Fruit fly (Drosophila melanogaster) whole organism, pupa: ENCODE results near the gene GATAd.

Source experiments
- CG10348 ChIP-seq: fragments of 200-800 bp; sonication (Bioruptor generic); IDR thresholded peaks from 2 replicates; pipeline ENCODE4 v1.3.6; 2022; ENCODE audit warnings: missing biosample characterization, missing genetic modification characterization
- CG12605 ChIP-seq: fragments of 200-800 bp; sonication (Bioruptor generic); IDR thresholded peaks from 2 replicates; pipeline ENCODE4 v1.3.6; 2022; ENCODE audit warnings: missing biosample characterization, missing genetic modification characterization
- CG13204 ChIP-seq: fragments of 200-800 bp; sonication (Bioruptor generic); optimal IDR thresholded peaks from 2 replicates; lab custom pipeline; 2018; ENCODE audit warnings: missing biosample characterization, mild to moderate bottlenecking, missing genetic modification characterization, moderate library complexity
- CG14655 ChIP-seq: fragments of 200-800 bp; sonication (Bioruptor generic); optimal IDR thresholded peaks from 3 replicates; lab custom pipeline; 2017; ENCODE audit warnings: mild to moderate bottlenecking, missing biosample characterization, missing genetic modification reagents, missing genetic modification characterization
- CG15710 ChIP-seq: fragments of 200-800 bp; sonication (Bioruptor generic); optimal IDR thresholded peaks from 2 replicates; lab custom pipeline; 2018; ENCODE audit warnings: missing biosample characterization, mild to moderate bottlenecking, missing genetic modification characterization, moderate library complexity
- CG17806 ChIP-seq: fragments of 200-800 bp; sonication (Bioruptor generic); optimal IDR thresholded peaks from 2 replicates; lab custom pipeline; 2018; ENCODE audit warnings: missing biosample characterization, mild to moderate bottlenecking, missing genetic modification characterization, moderate library complexity
- CG32121 ChIP-seq: fragments of 200-800 bp; sonication (Bioruptor generic); IDR thresholded peaks from 2 replicates; pipeline ENCODE4 v1.3.6; 2022; ENCODE audit warnings: missing biosample characterization, missing genetic modification characterization
- CG34367 ChIP-seq: fragments of 200-800 bp; sonication (Bioruptor generic); optimal IDR thresholded peaks from 2 replicates; lab custom pipeline; 2018; ENCODE audit warnings: missing biosample characterization, mild to moderate bottlenecking, missing genetic modification characterization
- CG4496 ChIP-seq: fragments of 200-800 bp; sonication (Bioruptor generic); IDR thresholded peaks from 3 replicates; pipeline ENCODE4 v1.3.6; 2022; ENCODE audit warnings: missing biosample characterization, missing genetic modification characterization
- CG8159 ChIP-seq: fragments of 200-800 bp; sonication (Bioruptor generic); optimal IDR thresholded peaks from 3 replicates; lab custom pipeline; 2018; ENCODE audit warnings: missing biosample characterization, mild to moderate bottlenecking, missing genetic modification characterization, moderate library complexity
- CG8301 ChIP-seq: fragments of 200-800 bp; sonication (Bioruptor generic); optimal IDR thresholded peaks from 2 replicates; lab custom pipeline; 2018; ENCODE audit warnings: missing biosample characterization, mild to moderate bottlenecking, missing genetic modification characterization
- CG9948 ChIP-seq: fragments of 200-800 bp; sonication (Bioruptor generic); optimal IDR thresholded peaks from 2 replicates; lab custom pipeline; 2018; ENCODE audit warnings: missing biosample characterization, mild to moderate bottlenecking, missing genetic modification characterization, moderate library complexity
- D1 ChIP-seq: fragments of 200-800 bp; sonication (Bioruptor generic); optimal IDR thresholded peaks from 2 replicates; lab custom pipeline; 2018; ENCODE audit warnings: missing biosample characterization, mild to moderate bottlenecking, missing genetic modification characterization, moderate library complexity
- EcR ChIP-seq: fragments of 200-800 bp; sonication (Bioruptor generic); optimal IDR thresholded peaks from 3 replicates; lab custom pipeline; 2019; ENCODE audit warnings: missing biosample characterization, missing genetic modification characterization, mild to moderate bottlenecking, moderate library complexity, missing genetic modification reagents
- Ets98B ChIP-seq: fragments of 200-800 bp; sonication (Bioruptor generic); IDR thresholded peaks from 2 replicates; pipeline ENCODE4 v1.3.6; 2022; ENCODE audit warnings: missing biosample characterization, missing genetic modification characterization
- Pif1A ChIP-seq: fragments of 200-800 bp; sonication (Bioruptor generic); optimal IDR thresholded peaks from 3 replicates; lab custom pipeline; 2016; ENCODE audit warnings: missing biosample characterization, missing genetic modification characterization
- Pif1B ChIP-seq: fragments of 200-800 bp; sonication (Bioruptor generic); optimal IDR thresholded peaks from 3 replicates; lab custom pipeline; 2016; ENCODE audit warnings: missing biosample characterization, missing genetic modification characterization
- Snoo ChIP-seq: fragments of 200-800 bp; sonication (Bioruptor generic); optimal IDR thresholded peaks from 3 replicates; lab custom pipeline; 2017; ENCODE audit warnings: missing biosample characterization, mild to moderate bottlenecking, missing genetic modification characterization, inconsistent platforms
- fd96Ca ChIP-seq: fragments of 200-800 bp; sonication (Bioruptor generic); IDR thresholded peaks from 3 replicates; pipeline ENCODE4 v1.3.6; 2022; ENCODE audit warnings: missing biosample characterization, missing genetic modification characterization
- gl ChIP-seq: fragments of 200-800 bp; sonication (Bioruptor generic); optimal IDR thresholded peaks from 2 replicates; lab custom pipeline; 2018; ENCODE audit warnings: missing biosample characterization, mild to moderate bottlenecking, missing genetic modification characterization
- rn ChIP-seq: fragments of 200-800 bp; sonication (Bioruptor generic); IDR thresholded peaks from 2 replicates; pipeline ENCODE4 v1.3.6; 2022; ENCODE audit warnings: missing biosample characterization, missing genetic modification characterization

GATAd gene

dm6 chr2L:10362408-10363067, 29.0 kb downstream of the GATAd start, which contains the start of the genes Cand1 and pim:
Gene Cand1, minus strand, starts transcription at chr2L:10362707.
Gene pim, plus strand, starts transcription at chr2L:10362989.
- TF ChIP-seq CG8301 (tag; lab: Kevin White, UChicago) (no peak), CG4496 (GFP tag; lab: Robert Waterston, UW) (no peak), CG15710 (no peak), D1 (tag; lab: Kevin White, UChicago) (no peak), CG12605 (GFP tag; lab: Robert Waterston, UW) (no peak), Pif1A (no peak), CG9948 (tag; lab: Kevin White, UChicago) (no peak), fd96Ca (GFP tag; lab: Robert Waterston, UW) (no peak), CG32121 (no peak), CG14655 (GFP tag; lab: Kevin White, UChicago) (no peak), CG17806 (tag; lab: Kevin White, UChicago) (no peak), CG10348 (GFP tag; lab: Robert Waterston, UW) (no peak), Snoo (no peak)

dm6 chr2L:10364229-10364628, 30.7 kb downstream of the GATAd start, which contains the start of gene lft:
Gene lft, plus strand, starts transcription at chr2L:10364471.
- no peak for TF ChIP-seq CG17806 (tag; lab: Kevin White, UChicago)
- TF ChIP-seq CG34367 (tag; lab: Kevin White, UChicago) = no peak
- no peak for TF ChIP-seq CG8159
- TF ChIP-seq fd96Ca (GFP tag; lab: Robert Waterston, UW) = no peak
- TF ChIP-seq D1 (tag; lab: Kevin White, UChicago) = no peak
- TF ChIP-seq CG9948 (tag; lab: Kevin White, UChicago) = no peak
- TF ChIP-seq CG32121 = no peak
- TF ChIP-seq CG15710 = no peak
- TF ChIP-seq CG8301 (tag; lab: Kevin White, UChicago) = no peak
- no peak for TF ChIP-seq gl (tag; lab: Kevin White, UChicago)
- TF ChIP-seq rn = no peak
- no peak for TF ChIP-seq CG14655 (GFP tag; lab: Kevin White, UChicago)
- TF ChIP-seq Ets98B (GFP tag; lab: Robert Waterston, UW) = no peak
- TF ChIP-seq EcR = no peak
- no peak for TF ChIP-seq CG13204 (GFP tag; lab: Kevin White, UChicago)
- TF ChIP-seq CG12605 (GFP tag; lab: Robert Waterston, UW) = no peak
- no peak for TF ChIP-seq CG10348 (GFP tag; lab: Robert Waterston, UW)

- peak; percentile 2 for TF ChIP-seq Snoo
- TF ChIP-seq fd96Ca (GFP tag; lab: Robert Waterston, UW) = no peak
- TF ChIP-seq D1 (tag; lab: Kevin White, UChicago) = no peak
- no peak for TF ChIP-seq CG8301 (tag; lab: Kevin White, UChicago)
- TF ChIP-seq CG14655 (GFP tag; lab: Kevin White, UChicago) = no peak
- no peak for TF ChIP-seq CG13204 (GFP tag; lab: Kevin White, UChicago)
- peak; percentile 29; the same call in 1 of the 2 replicates for TF ChIP-seq Ets98B (GFP tag; lab: Robert Waterston, UW)
- no peak for TF ChIP-seq Pif1B (GFP tag; lab: Kevin White, UChicago)
- peak; percentile 30 for TF ChIP-seq CG9948 (tag; lab: Kevin White, UChicago)
- peak; percentile 11; the same call in 1 of the 2 replicates for TF ChIP-seq CG12605 (GFP tag; lab: Robert Waterston, UW)
- TF ChIP-seq CG17806 (tag; lab: Kevin White, UChicago) = peak; percentile 6
- no peak for TF ChIP-seq CG8159
- no peak for TF ChIP-seq CG4496 (GFP tag; lab: Robert Waterston, UW)
- peak; percentile 41; the same call in 1 of the 2 replicates for TF ChIP-seq CG32121
- TF ChIP-seq CG15710 = peak; percentile 40
- peak; percentile 32 for TF ChIP-seq CG34367 (tag; lab: Kevin White, UChicago)
- TF ChIP-seq gl (tag; lab: Kevin White, UChicago) = peak; percentile 57
These were observed 33.0 kb downstream of the GATAd start, which contains the start of gene CG5056 for dm6 chr2L:10366525-10366924. Gene CG5056, plus strand, starts transcription at chr2L:10366692.

- TF ChIP-seq Pif1A (no peak), CG14655 (GFP tag; lab: Kevin White, UChicago) (no peak)
These were observed 38.8 kb downstream of the GATAd start for dm6 chr2L:10372297-10372696.

dm6 chr2L:10373605-10374269, 40.2 kb downstream of the GATAd start, which contains the start of gene rho-5:
Gene rho-5, minus strand, starts transcription at chr2L:10373900.
- no peak for TF ChIP-seq fd96Ca (GFP tag; lab: Robert Waterston, UW)

- peak; percentile 43 for TF ChIP-seq Snoo
- TF ChIP-seq fd96Ca (GFP tag; lab: Robert Waterston, UW) = no peak
- TF ChIP-seq CG14655 (GFP tag; lab: Kevin White, UChicago) = no peak
- peak; percentile 25 for TF ChIP-seq CG34367 (tag; lab: Kevin White, UChicago)
- TF ChIP-seq EcR = no peak
- TF ChIP-seq CG32121 = peak; percentile 41
- TF ChIP-seq CG10348 (GFP tag; lab: Robert Waterston, UW) = no peak
- TF ChIP-seq CG9948 (tag; lab: Kevin White, UChicago) = peak; percentile 44
- TF ChIP-seq Pif1A = no peak
- peak; percentile 44 for TF ChIP-seq CG8301 (tag; lab: Kevin White, UChicago)
- TF ChIP-seq rn = no peak
- TF ChIP-seq CG13204 (GFP tag; lab: Kevin White, UChicago) = no peak
- no peak for TF ChIP-seq CG12605 (GFP tag; lab: Robert Waterston, UW)
- TF ChIP-seq Ets98B (GFP tag; lab: Robert Waterston, UW) = peak; percentile 50; the same call in 1 of the 2 replicates
- no peak for TF ChIP-seq gl (tag; lab: Kevin White, UChicago)
- TF ChIP-seq D1 (tag; lab: Kevin White, UChicago) = peak; percentile 70
- no peak for TF ChIP-seq Pif1B (GFP tag; lab: Kevin White, UChicago)
- TF ChIP-seq CG17806 (tag; lab: Kevin White, UChicago) = peak; percentile 48
- peak; percentile 56 for TF ChIP-seq CG8159
- TF ChIP-seq CG15710 = peak; percentile 57
- TF ChIP-seq CG4496 (GFP tag; lab: Robert Waterston, UW) = peak; percentile 44; the same call in 1 of the 3 replicates
These were observed 42.1 kb downstream of the GATAd start, which contains the start of the genes CG33303 and dpr19 for dm6 chr2L:10375464-10376236. Gene CG33303, minus strand, starts transcription at chr2L:10375757. Gene dpr19, plus strand, starts transcription at chr2L:10376168.
